Fruit fly (Drosophila melanogaster): ENCODE data around the gene RabX2.

RabX2 gene

DNA sequence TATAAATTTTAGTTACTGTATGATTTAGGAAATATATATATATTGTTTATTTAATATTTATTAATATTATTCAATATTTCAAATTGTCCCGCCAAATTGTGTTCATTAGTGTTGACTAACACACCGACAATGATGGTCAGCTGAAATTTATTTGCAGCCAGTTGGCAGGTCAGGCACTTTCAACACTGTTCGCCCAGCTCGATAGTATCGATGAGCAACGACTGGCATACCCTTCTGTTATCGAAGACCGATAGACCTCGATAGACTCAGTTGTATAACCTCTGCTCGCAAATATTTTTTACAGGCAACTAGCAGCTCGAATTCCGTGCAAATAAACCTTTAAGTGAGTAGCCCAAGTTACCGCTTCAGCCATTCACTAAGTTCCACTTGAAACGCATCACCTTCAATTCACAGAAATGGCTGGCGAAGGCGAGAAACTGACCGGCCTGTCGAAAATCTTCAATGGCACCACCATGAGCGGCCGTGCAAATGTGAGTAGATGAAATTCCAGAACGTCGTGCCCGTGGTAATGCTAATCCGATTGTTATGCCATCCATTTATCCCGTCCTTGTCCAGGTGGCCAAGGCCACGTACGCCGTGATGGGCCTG, 43.4 kb downstream of the RabX2 start, which contains the start of gene Neb-cGP (continued):
- TF ChIP-seq zen2 (GFP tag; IDR thresholded peaks at IDR 0.05; ENCODE audit: partially characterized antibody) = peak; percentile 82
- TF ChIP-seq tna (GFP tag; IDR thresholded peaks at IDR 0.05; ENCODE audit: partially characterized antibody) = peak; percentile 94
- no peak for TF ChIP-seq Tbp (GFP tag; optimal IDR thresholded peaks at IDR 0.05)
- TF ChIP-seq Awh (GFP tag; IDR thresholded peaks at IDR 0.05) = no peak
- peak; percentile 97 for TF ChIP-seq CG13287 (GFP tag; IDR thresholded peaks at IDR 0.05; ENCODE audit: partially characterized antibody)
- TF ChIP-seq HLH54F (GFP tag; optimal IDR thresholded peaks at IDR 0.05) = peak; percentile 73
- TF ChIP-seq cato (GFP tag; optimal IDR thresholded peaks at IDR 0.05; ENCODE audit: borderline replicate concordance) = peak; percentile 7
- TF ChIP-seq CG12236 (GFP tag; optimal IDR thresholded peaks at IDR 0.05) = no peak
- no peak for TF ChIP-seq esg (GFP tag; conservative IDR thresholded peaks at IDR 0.05)
- peak; percentile 95 for TF ChIP-seq Opbp (GFP tag; IDR thresholded peaks at IDR 0.05; ENCODE audit: partially characterized antibody)
- peak; percentile 59 for TF ChIP-seq CG7987 (GFP tag; optimal IDR thresholded peaks at IDR 0.05)
- peak; percentile 37 for TF ChIP-seq slou (GFP tag; optimal IDR thresholded peaks at IDR 0.05)
- peak; percentile 16 for TF ChIP-seq CG6683 (GFP tag; optimal IDR thresholded peaks at IDR 0.05)
- peak; percentile 39 for TF ChIP-seq Fer3 (tag; optimal IDR thresholded peaks at IDR 0.05)
- TF ChIP-seq nmo (GFP tag; optimal IDR thresholded peaks at IDR 0.05) = peak; percentile 62
- peak; percentile 60 for TF ChIP-seq CG10654 (GFP tag; optimal IDR thresholded peaks at IDR 0.05)
- TF ChIP-seq gsb (GFP tag; IDR thresholded peaks at IDR 0.05) = no peak
- TF ChIP-seq tap (tag; optimal IDR thresholded peaks at IDR 0.05) = peak; percentile 42
- TF ChIP-seq br (optimal IDR thresholded peaks at IDR 0.05) = no peak
- TF ChIP-seq Meics (GFP tag; optimal IDR thresholded peaks at IDR 0.05) = peak; percentile 43
- TF ChIP-seq CG34422 (GFP tag; IDR thresholded peaks at IDR 0.05) = peak; percentile 47; the same call in 2 of the 3 replicates
- peak; percentile 60 for TF ChIP-seq Dek (tag; optimal IDR thresholded peaks at IDR 0.05)
- TF ChIP-seq Aef1 (GFP tag; IDR thresholded peaks at IDR 0.05) = peak; percentile 31; the same call in 1 of the 3 replicates
- TF ChIP-seq CG16863 (GFP tag; optimal IDR thresholded peaks at IDR 0.05) = no peak
- peak; percentile 38 for TF ChIP-seq her (GFP tag; optimal IDR thresholded peaks at IDR 0.05)
- TF ChIP-seq stc (GFP tag; IDR thresholded peaks at IDR 0.05) = 0 out of 2 replicates have a peak, but pooled peaks have one; percentile 16
- peak; percentile 35 for TF ChIP-seq CG30431 (GFP tag; optimal IDR thresholded peaks at IDR 0.05)
- no peak for TF ChIP-seq ham (GFP tag; IDR thresholded peaks at IDR 0.05)
- peak in 1 of 2 experiments; percentile 87 for TF ChIP-seq crp (GFP tag; optimal IDR thresholded peaks at IDR 0.05)
- TF ChIP-seq repo (GFP tag; optimal IDR thresholded peaks at IDR 0.05) = peak; percentile 35
- peak; percentile 44; the same call in 1 of the 2 replicates for TF ChIP-seq lmd (GFP tag; IDR thresholded peaks at IDR 0.05)
- peak; percentile 63 for TF ChIP-seq CG2712 (tag; optimal IDR thresholded peaks at IDR 0.05)
- no peak for TF ChIP-seq CG14050 (GFP tag; IDR thresholded peaks at IDR 0.05)
- TF ChIP-seq CG18262 (tag; optimal IDR thresholded peaks at IDR 0.05) = peak; percentile 36
- TF ChIP-seq Ets97D (GFP tag; optimal IDR thresholded peaks at IDR 0.05) = peak; percentile 93
- TF ChIP-seq CG15601 (tag; optimal IDR thresholded peaks at IDR 0.05) = peak; percentile 66
- peak; percentile 81 for TF ChIP-seq CG12659 (GFP tag; optimal IDR thresholded peaks at IDR 0.05)
- TF ChIP-seq ttk (GFP tag; IDR thresholded peaks at IDR 0.05) = no peak
- TF ChIP-seq CG12769 (tag; optimal IDR thresholded peaks at IDR 0.05) = no peak
- peak; percentile 47 for TF ChIP-seq CG17912 (GFP tag; optimal IDR thresholded peaks at IDR 0.05)
- peak; percentile 65 for TF ChIP-seq Mad (GFP tag; optimal IDR thresholded peaks at IDR 0.05)
- no peak for TF ChIP-seq CG10565 (GFP tag; optimal IDR thresholded peaks at IDR 0.05)
- peak; percentile 89 for TF ChIP-seq bigmax (GFP tag; optimal IDR thresholded peaks at IDR 0.05)
- TF ChIP-seq CG11504 (tag; optimal IDR thresholded peaks at IDR 0.05) = no peak
- TF ChIP-seq disco-r (GFP tag; optimal IDR thresholded peaks at IDR 0.05) = no peak
- TF ChIP-seq CG12942 (GFP tag; optimal IDR thresholded peaks at IDR 0.05) = peak; percentile 52
- TF ChIP-seq kay (GFP tag; optimal IDR thresholded peaks at IDR 0.05) = peak; percentile 19
- TF ChIP-seq Spps (tag; optimal IDR thresholded peaks at IDR 0.05) = no peak
- no peak for TF ChIP-seq klu (GFP tag; IDR thresholded peaks at IDR 0.05)
- peak; percentile 58 for TF ChIP-seq CG4617 (GFP tag; optimal IDR thresholded peaks at IDR 0.05; ENCODE audit: borderline replicate concordance)
